Fruit fly (Drosophila melanogaster) whole organism, wandering third instar larva: ENCODE measurements around the gene CG15579.
A peak's percentile ranks its signal among the peaks of the same experiment; 100 is the strongest.
"Not testable (repeated sequence)": the region's sequence is repeated elsewhere in the genome, so short reads cannot be mapped to it uniquely, and the experiment has no call there.

Source experiments
- Dif ChIP-seq: fragments of 200-275, 200-300 bp; sonication (Bioruptor generic); optimal IDR thresholded peaks from 2 replicates; lab custom pipeline; 2018; ENCODE audit warnings: missing biosample characterization, missing genetic modification characterization; ENCODE audit not compliant: partially characterized antibody
- Hr78 ChIP-seq: fragments of >200 bp; optimal IDR thresholded peaks from 2 replicates; lab custom pipeline; 2017; ENCODE audit warnings: missing biosample characterization, missing genetic modification characterization
- Hr83 ChIP-seq: fragments of 200-300 bp; sonication (Bioruptor generic); optimal IDR thresholded peaks from 2 replicates; lab custom pipeline; 2016; ENCODE audit warnings: missing biosample characterization, mild to moderate bottlenecking, missing genetic modification characterization, moderate library complexity; ENCODE audit not compliant: poor library complexity, severe bottlenecking
- OdsH ChIP-seq: fragments of 200-800 bp; sonication (Bioruptor generic); optimal IDR thresholded peaks from 2 replicates; lab custom pipeline; 2016; ENCODE audit warnings: missing biosample characterization, mild to moderate bottlenecking, missing genetic modification characterization
- dl ChIP-seq, 2 experiments: fragments of 175-275, 200-275 bp in 1 of 2; fragments of 200-275 bp in 1 of 2; sonication (Bioruptor generic); optimal IDR thresholded peaks; lab custom pipeline; 2018; ENCODE audit warnings: mild to moderate bottlenecking in 2 of 2, missing biosample characterization in 2 of 2, missing genetic modification characterization in 2 of 2, moderate library complexity in 2 of 2; ENCODE audit not compliant: partially characterized antibody in 2 of 2, insufficient read depth in 1 of 2
- h ChIP-seq: fragments of 200-800 bp; sonication (Bioruptor generic); optimal IDR thresholded peaks from 3 replicates; lab custom pipeline; 2016; ENCODE audit warnings: missing biosample characterization, mild to moderate bottlenecking, missing genetic modification characterization
- pan ChIP-seq: fragments of >200 bp; optimal IDR thresholded peaks from 2 replicates; lab custom pipeline; 2017
- psq ChIP-seq: fragments of 200-800 bp; sonication (Bioruptor generic); optimal IDR thresholded peaks from 3 replicates; lab custom pipeline; 2017; ENCODE audit warnings: missing biosample characterization, mild to moderate bottlenecking, missing genetic modification characterization, moderate library complexity
- rgr ChIP-seq: fragments of 200-800 bp; sonication (Bioruptor generic); optimal IDR thresholded peaks from 3 replicates; lab custom pipeline; 2016; ENCODE audit warnings: missing biosample characterization, mild to moderate bottlenecking, missing genetic modification characterization
- usp ChIP-seq: fragments of >200 bp; optimal IDR thresholded peaks from 2 replicates; lab custom pipeline; 2017; ENCODE audit warnings: missing biosample characterization, missing genetic modification characterization
- woc ChIP-seq: sonication (Bioruptor generic); optimal IDR thresholded peaks from 2 replicates; lab custom pipeline; 2016; ENCODE audit warnings: missing biosample characterization, mild to moderate bottlenecking, missing genetic modification characterization

DNA sequence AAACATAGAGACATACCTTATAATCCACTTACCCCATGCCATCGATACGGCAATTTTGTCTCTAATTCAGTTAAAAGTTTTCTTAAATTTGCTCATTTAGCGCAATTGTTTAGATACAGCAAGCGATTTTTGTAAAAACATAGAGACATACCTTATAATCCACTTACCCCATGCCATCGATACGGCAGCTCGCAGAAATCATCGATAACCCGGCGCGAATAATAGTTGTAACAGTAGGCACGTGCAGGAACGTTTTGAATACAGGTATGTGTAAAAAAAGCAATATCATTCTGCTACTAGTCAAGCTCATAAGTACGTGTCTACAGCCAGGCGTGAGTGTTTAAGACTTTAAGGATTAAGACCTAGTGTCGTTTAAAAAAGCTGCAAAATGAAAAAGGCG is 7.6 kb upstream of the CG15579 start, which contains the start of gene NO66:
- TF ChIP-seq pan (lab: Kevin White, UChicago); OdsH (GFP tag; lab: Kevin White, UChicago); Hr83 (GFP tag; lab: Kevin White, UChicago); Hr78 (GFP tag; lab: Kevin White, UChicago); Dif (GFP tag; lab: Kevin White, UChicago); usp; h (GFP tag; lab: Kevin White, UChicago); dl (GFP tag; optimal IDR thresholded peaks at IDR 0.05; lab: Kevin White, UChicago; ENCODE audit: insufficient read depth in 1 of 2, partially characterized antibody in 2 of 2); rgr (GFP tag; lab: Kevin White, UChicago); psq (GFP tag; lab: Kevin White, UChicago): not testable (repeated sequence)
- peak; percentile 22 for TF ChIP-seq woc (GFP tag; lab: Kevin White, UChicago)
